Worm (Caenorhabditis elegans) whole organism, young adult: Measurements from ENCODE around the gene nas-33.

Source experiments
- B0261.1 ChIP-seq: sonication (generic microtip); optimal IDR thresholded peaks from 2 replicates; lab custom pipeline; 2016; ENCODE audit warnings: mild to moderate bottlenecking, missing genetic modification characterization, moderate library complexity, missing compliant biosample characterization
- B0336.3 ChIP-seq: fragments of 200-800 bp; sonication (Bioruptor generic); IDR thresholded peaks from 2 replicates; pipeline ENCODE4 v1.3.6; 2022; ENCODE audit warnings: missing genetic modification characterization, missing compliant biosample characterization
- F10E7.11 ChIP-seq: sonication (generic microtip); optimal IDR thresholded peaks from 2 replicates; lab custom pipeline; 2017; ENCODE audit warnings: mild to moderate bottlenecking, missing genetic modification characterization, moderate library complexity, missing compliant biosample characterization
- F23B12.7 ChIP-seq: sonication (generic microtip); optimal IDR thresholded peaks from 2 replicates; lab custom pipeline; 2017; ENCODE audit warnings: missing genetic modification characterization, mild to moderate bottlenecking, missing compliant biosample characterization, antibody characterized with exemption, moderate library complexity; ENCODE audit not compliant: insufficient read depth
- F49E8.2 ChIP-seq: sonication (generic microtip); optimal IDR thresholded peaks from 3 replicates; lab custom pipeline; 2017; ENCODE audit warnings: missing genetic modification characterization, mild to moderate bottlenecking, missing compliant biosample characterization, antibody characterized with exemption, moderate library complexity; ENCODE audit not compliant: insufficient read depth
- F55B11.4 ChIP-seq: sonication (generic microtip); optimal IDR thresholded peaks from 2 replicates; lab custom pipeline; 2016; ENCODE audit warnings: missing compliant biosample characterization, missing genetic modification characterization, borderline replicate concordance; ENCODE audit not compliant: insufficient read depth
- K12H6.12 ChIP-seq: fragments of 200-800 bp; sonication (Bioruptor generic); optimal IDR thresholded peaks from 2 replicates; lab custom pipeline; 2018; ENCODE audit warnings: mild to moderate bottlenecking, missing genetic modification characterization, missing compliant biosample characterization
- T07F8.4 ChIP-seq: sonication (generic microtip); optimal IDR thresholded peaks from 2 replicates; lab custom pipeline; 2016; ENCODE audit warnings: mild to moderate bottlenecking, missing genetic modification characterization, moderate library complexity, missing compliant biosample characterization
- Y53F4B.3 ChIP-seq: fragments of 200-800 bp; sonication (Bioruptor generic); IDR thresholded peaks from 2 replicates; pipeline ENCODE4 v1.3.6; 2022; ENCODE audit warnings: missing genetic modification reagents, missing genetic modification characterization, missing compliant biosample characterization
- Y95B8A.8 ChIP-seq: fragments of 200-800 bp; sonication (Bioruptor generic); IDR thresholded peaks from 2 replicates; pipeline ENCODE4 v1.3.6; 2022; ENCODE audit warnings: missing genetic modification reagents, missing genetic modification characterization, missing compliant biosample characterization
- akir-1 ChIP-seq: fragments of 200-800 bp; sonication (Bioruptor generic); optimal IDR thresholded peaks from 2 replicates; lab custom pipeline; 2018; ENCODE audit warnings: mild to moderate bottlenecking, missing genetic modification characterization, moderate library complexity, missing compliant biosample characterization
- atf-7 ChIP-seq: sonication (generic microtip); optimal IDR thresholded peaks from 2 replicates; lab custom pipeline; 2017; ENCODE audit warnings: mild to moderate bottlenecking, missing genetic modification characterization, missing compliant biosample characterization
- ccch-3 ChIP-seq: fragments of 200-800 bp; sonication (Bioruptor generic); optimal IDR thresholded peaks from 2 replicates; lab custom pipeline; 2018; ENCODE audit warnings: mild to moderate bottlenecking, missing genetic modification characterization, missing compliant biosample characterization
- cebp-1 ChIP-seq, 2 experiments: fragments of 200-800 bp in 1 of 2; sonication (Bioruptor generic) in 1 of 2; sonication (generic microtip) in 1 of 2; IDR thresholded peaks in 1 of 2; optimal IDR thresholded peaks in 1 of 2; 2 replicates each; pipeline versions ENCODE4 v1.3.6 to Lab custom; 2017 to 2022; ENCODE audit warnings: missing compliant biosample characterization in 2 of 2, missing genetic modification characterization in 2 of 2, mild to moderate bottlenecking in 1 of 2, missing genetic modification reagents in 1 of 2, moderate library complexity in 1 of 2
- cebp-2 ChIP-seq: fragments of 200-800 bp; sonication (Bioruptor generic); IDR thresholded peaks from 2 replicates; pipeline ENCODE4 v1.3.6; 2022; ENCODE audit warnings: missing genetic modification characterization, missing compliant biosample characterization
- ceh-27 ChIP-seq: fragments of 200-800 bp; sonication (Bioruptor generic); optimal IDR thresholded peaks from 2 replicates; lab custom pipeline; 2018; ENCODE audit warnings: mild to moderate bottlenecking, missing genetic modification characterization, moderate library complexity, missing compliant biosample characterization
- ceh-58 ChIP-seq: fragments of 200-800 bp; sonication (Bioruptor generic); IDR thresholded peaks from 2 replicates; pipeline ENCODE4 v1.3.6; 2022; ENCODE audit warnings: missing genetic modification characterization, missing compliant biosample characterization
- ceh-91 ChIP-seq: fragments of 200-800 bp; sonication (Bioruptor generic); IDR thresholded peaks from 2 replicates; pipeline ENCODE4 v1.3.6; 2022; ENCODE audit warnings: missing genetic modification reagents, missing genetic modification characterization, missing compliant biosample characterization
- die-1 ChIP-seq: sonication (generic microtip); optimal IDR thresholded peaks from 2 replicates; lab custom pipeline; 2016; ENCODE audit warnings: missing genotype, mild to moderate bottlenecking, missing genetic modification characterization, missing compliant biosample characterization
- dox-1 ChIP-seq: fragments of 200-800 bp; sonication (Bioruptor generic); IDR thresholded peaks from 2 replicates; pipeline ENCODE4 v1.3.6; 2022; ENCODE audit warnings: missing genetic modification reagents, missing genetic modification characterization, missing compliant biosample characterization
- dpl-1 ChIP-seq: fragments of 150-350 bp; optimal IDR thresholded peaks from 2 replicates; lab custom pipeline; 2014; ENCODE audit warnings: missing biosample characterization, missing genetic modification reagents, missing genetic modification characterization
- gei-17 ChIP-seq: fragments of 200-800 bp; sonication (Bioruptor generic); optimal IDR thresholded peaks from 2 replicates; lab custom pipeline; 2018; ENCODE audit warnings: mild to moderate bottlenecking, missing genetic modification characterization, missing compliant biosample characterization
- hmg-20 ChIP-seq: fragments of 200-800 bp; sonication (Bioruptor generic); IDR thresholded peaks from 2 replicates; pipeline ENCODE4 v1.3.6; 2022; ENCODE audit warnings: missing genetic modification reagents, missing genetic modification characterization, missing compliant biosample characterization
- lin-40 ChIP-seq: sonication (generic microtip); optimal IDR thresholded peaks from 2 replicates; lab custom pipeline; 2016; ENCODE audit warnings: missing genetic modification characterization, mild to moderate bottlenecking, missing compliant biosample characterization, missing genotype, missing genetic modification reagents
- lin-54 ChIP-seq: fragments of 200-800 bp; sonication (Bioruptor generic); optimal IDR thresholded peaks from 2 replicates; lab custom pipeline; 2018; ENCODE audit warnings: mild to moderate bottlenecking, missing genetic modification characterization, missing compliant biosample characterization
- lsy-27 ChIP-seq: sonication (generic microtip); optimal IDR thresholded peaks from 2 replicates; lab custom pipeline; 2017; ENCODE audit warnings: missing genetic modification characterization, mild to moderate bottlenecking, missing compliant biosample characterization, antibody characterized with exemption, missing genotype, borderline replicate concordance; ENCODE audit not compliant: insufficient read depth
- madf-6 ChIP-seq: fragments of 200-800 bp; sonication (Bioruptor generic); IDR thresholded peaks from 2 replicates; pipeline ENCODE4 v1.3.6; 2022; ENCODE audit warnings: missing genetic modification reagents, missing genetic modification characterization, missing compliant biosample characterization
- madf-8 ChIP-seq: fragments of 200-800 bp; sonication (Bioruptor generic); conservative IDR thresholded peaks from 2 replicates; pipeline ENCODE4 v1.3.6; 2022; ENCODE audit warnings: missing genetic modification reagents, missing genetic modification characterization, missing compliant biosample characterization
- mcd-1 ChIP-seq: fragments of 200-800 bp; sonication (Bioruptor generic); IDR thresholded peaks from 2 replicates; pipeline ENCODE4 v1.3.6; 2022; ENCODE audit warnings: missing genetic modification reagents, missing genetic modification characterization, missing compliant biosample characterization
- nfya-2 ChIP-seq: fragments of 200-800 bp; sonication (Bioruptor generic); IDR thresholded peaks from 2 replicates; pipeline ENCODE4 v1.3.6; 2022; ENCODE audit warnings: missing genetic modification reagents, missing genetic modification characterization, missing compliant biosample characterization
- nfyb-1 ChIP-seq: fragments of 200-800 bp; sonication (Bioruptor generic); IDR thresholded peaks from 2 replicates; pipeline ENCODE4 v1.3.6; 2022; ENCODE audit warnings: missing genetic modification reagents, missing genetic modification characterization, missing compliant biosample characterization
- nhr-80 ChIP-seq: sonication (generic microtip); optimal IDR thresholded peaks from 2 replicates; lab custom pipeline; 2016; ENCODE audit warnings: missing genetic modification characterization, missing compliant biosample characterization
- rcor-1 ChIP-seq: fragments of 200-800 bp; sonication (Bioruptor generic); IDR thresholded peaks from 2 replicates; pipeline ENCODE4 v1.3.6; 2022; ENCODE audit warnings: missing genetic modification reagents, missing genetic modification characterization, missing compliant biosample characterization
- somi-1 ChIP-seq: fragments of 200-800 bp; sonication (Bioruptor generic); optimal IDR thresholded peaks from 2 replicates; lab custom pipeline; 2018; ENCODE audit warnings: mild to moderate bottlenecking, missing genetic modification characterization, missing compliant biosample characterization
- xnd-1 ChIP-seq: sonication (generic microtip); optimal IDR thresholded peaks from 2 replicates; lab custom pipeline; 2016; ENCODE audit warnings: missing genotype, missing genetic modification reagents, missing genetic modification characterization, missing compliant biosample characterization
- ztf-18 ChIP-seq: sonication (generic microtip); optimal IDR thresholded peaks from 2 replicates; lab custom pipeline; 2016; ENCODE audit warnings: missing genotype, mild to moderate bottlenecking, missing genetic modification characterization, missing compliant biosample characterization
- ztf-6 ChIP-seq: fragments of 200-800 bp; sonication (Bioruptor generic); IDR thresholded peaks from 2 replicates; pipeline ENCODE4 v1.3.6; 2022; ENCODE audit warnings: missing genetic modification reagents, missing genetic modification characterization, missing compliant biosample characterization

nas-33 gene

ce11 chrX:6455157-6455556, at the start of gene nas-33:
Gene nas-33 (minus strand): TSS chrX:6455257.
- TF ChIP-seq mcd-1, result no peak
- TF ChIP-seq K12H6.12 (tag; lab: Kevin White, UChicago), result no peak
- TF ChIP-seq F23B12.7 (tag; lab: Kevin White, UChicago), result no peak
- TF ChIP-seq Y53F4B.3 (GFP tag; lab: Robert Waterston, UW), result no peak
- no peak for TF ChIP-seq ztf-6 (GFP tag; lab: Robert Waterston, UW)
- no peak for TF ChIP-seq atf-7 (tag; lab: Kevin White, UChicago)
- TF ChIP-seq gei-17 (GFP tag; lab: Kevin White, UChicago), result no peak
- TF ChIP-seq B0261.1, result no peak
- TF ChIP-seq nfyb-1 (GFP tag; lab: Robert Waterston, UW), result no peak
- TF ChIP-seq ztf-18 (tag; lab: Kevin White, UChicago), result no peak
- no peak for TF ChIP-seq ceh-27 (GFP tag; lab: Kevin White, UChicago)
- no peak for TF ChIP-seq madf-8
- TF ChIP-seq nfya-2 (GFP tag; lab: Robert Waterston, UW), result no peak
- TF ChIP-seq akir-1, result no peak
- TF ChIP-seq F10E7.11 (tag; lab: Kevin White, UChicago), result no peak

ce11 chrX:6503148-6503547, 48.1 kb upstream of the nas-33 start:
- TF ChIP-seq ceh-91, result no peak
- TF ChIP-seq nhr-80 (tag; lab: Kevin White, UChicago), result peak; percentile 56

ce11 chrX:6499736-6500135, 44.7 kb upstream of the nas-33 start, which contains the start of gene actl-1:
Gene actl-1 (minus strand): TSS chrX:6499836.
- TF ChIP-seq F55B11.4 (tag; lab: Kevin White, UChicago) (no peak), dpl-1 (GFP tag; lab: Kevin White, UChicago) (no peak), B0336.3 (GFP tag; lab: Robert Waterston, UW) (no peak), ccch-3 (no peak), cebp-1 (GFP tag; IDR thresholded peaks at IDR 0.05; lab: Robert Waterston, UW) (no peak), cebp-1 (tag; optimal IDR thresholded peaks at IDR 0.05; lab: Kevin White, UChicago) (no peak), F49E8.2 (tag; lab: Kevin White, UChicago) (no peak), cebp-2 (no peak), T07F8.4 (tag; lab: Kevin White, UChicago) (no peak), ceh-58 (GFP tag; lab: Robert Waterston, UW) (no peak), rcor-1 (GFP tag; lab: Robert Waterston, UW) (no peak), madf-6 (GFP tag; lab: Robert Waterston, UW) (no peak), somi-1 (no peak), die-1 (tag; lab: Kevin White, UChicago) (no peak), lin-54 (GFP tag; lab: Kevin White, UChicago) (no peak), lin-40 (tag; lab: Kevin White, UChicago) (no peak), xnd-1 (tag; lab: Kevin White, UChicago) (no peak), hmg-20 (GFP tag; lab: Robert Waterston, UW) (no peak), dox-1 (no peak), madf-8 (no peak)
- TF ChIP-seq, all 124 proteins: peak for 0

DNA sequence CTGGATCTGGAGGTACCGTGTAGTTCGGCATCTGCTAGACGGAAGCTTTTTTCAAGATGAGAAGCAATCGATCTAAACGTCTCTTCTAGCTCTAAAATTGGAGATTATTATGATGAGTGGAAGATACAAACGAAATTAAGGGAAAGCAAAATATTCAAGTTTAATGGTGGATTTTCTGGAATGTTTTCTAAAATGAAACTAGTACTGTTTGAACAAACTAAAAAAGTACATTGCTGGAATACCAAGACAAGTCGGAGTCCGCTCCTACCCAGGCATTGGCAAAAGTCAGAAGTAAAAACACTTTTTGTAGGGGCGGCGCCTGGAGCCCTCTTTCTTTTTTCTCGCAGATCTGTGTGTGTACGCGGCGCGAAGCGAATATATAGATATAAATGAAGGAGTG, 29.7 kb upstream of the nas-33 start, which contains the start of gene gar-1:
Gene gar-1 (minus strand): TSS at position 101 of the 400 bp plus-strand sequence.
- TF ChIP-seq lsy-27 (tag; lab: Kevin White, UChicago) (no peak), Y95B8A.8 (GFP tag; lab: Robert Waterston, UW) (no peak)
- TF ChIP-seq, all 124 proteins: peak for 0
